Fruit fly (Drosophila melanogaster): ENCODE results near the gene CG3552.

CG3552 gene

DNA sequence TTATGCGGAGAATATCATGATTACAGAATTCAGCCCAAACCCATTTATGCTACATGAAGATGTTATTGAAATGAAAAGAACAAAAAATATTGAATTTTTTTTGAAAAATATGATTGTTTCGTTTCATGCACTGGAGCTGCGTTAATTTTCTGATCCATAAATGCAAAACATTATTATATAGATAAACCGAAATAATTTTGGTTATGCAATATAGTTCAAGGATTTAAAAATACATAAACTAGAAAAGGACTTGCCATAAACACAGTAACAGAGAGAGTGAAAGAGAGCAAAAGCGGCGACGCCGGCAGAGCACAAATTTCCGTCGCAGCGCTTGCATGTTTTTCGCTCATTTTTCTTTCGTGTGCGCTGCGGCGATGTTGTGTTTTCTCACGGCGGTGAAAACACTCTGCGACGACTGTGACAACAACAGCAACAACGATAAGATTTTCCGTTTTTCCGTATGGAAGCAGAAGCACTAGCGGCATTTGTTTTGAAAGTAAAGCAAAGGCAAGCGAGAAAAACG, 6.2 kb downstream of the CG3552 start (continued):
- TF ChIP-seq dmrt99B (tag; optimal IDR thresholded peaks at IDR 0.05) (peak; percentile 94), ro (GFP tag; IDR thresholded peaks at IDR 0.05) (no peak), CG15269 (tag; optimal IDR thresholded peaks at IDR 0.05) (peak; percentile 90), CG6654 (GFP tag; optimal IDR thresholded peaks at IDR 0.05) (peak; percentile 64), CG6254 (GFP tag; optimal IDR thresholded peaks at IDR 0.05) (peak; percentile 88), Awh (GFP tag; IDR thresholded peaks at IDR 0.05) (peak; percentile 31; the same call in 1 of the 2 replicates), Rx (GFP tag; IDR thresholded peaks at IDR 0.05) (peak; percentile 69), CG9876 (GFP tag; optimal IDR thresholded peaks at IDR 0.05) (no peak), Nf-YC (tag; optimal IDR thresholded peaks at IDR 0.05) (peak; percentile 81), NFAT (GFP tag; IDR thresholded peaks at IDR 0.05) (peak; percentile 9; the same call in 1 of the 2 replicates), CG11093 (GFP tag; IDR thresholded peaks at IDR 0.05) (0 out of 3 replicates have a peak, but pooled peaks have one; percentile 26), Camta (GFP tag; optimal IDR thresholded peaks at IDR 0.05) (peak; percentile 75), CG11723 (GFP tag; optimal IDR thresholded peaks at IDR 0.05) (peak; percentile 81), CG13123 (GFP tag; optimal IDR thresholded peaks at IDR 0.05) (peak; percentile 61), CG12104 (GFP tag; optimal IDR thresholded peaks at IDR 0.05) (peak; percentile 86), org-1 (GFP tag; optimal IDR thresholded peaks at IDR 0.05) (peak; percentile 89), ara (GFP tag; IDR thresholded peaks at IDR 0.05) (peak; percentile 58; the same call in 1 of the 2 replicates), pb (GFP tag; optimal IDR thresholded peaks at IDR 0.05) (peak; percentile 40), ems (GFP tag; optimal IDR thresholded peaks at IDR 0.05) (peak; percentile 87), Poxn (GFP tag; IDR thresholded peaks at IDR 0.05) (no peak), sna (GFP tag; IDR thresholded peaks at IDR 0.05; ENCODE audit: partially characterized antibody) (peak; percentile 58; the same call in 1 of the 2 replicates), CG4424 (GFP tag; optimal IDR thresholded peaks at IDR 0.05) (peak; percentile 84), trem (tag; optimal IDR thresholded peaks at IDR 0.05) (peak; percentile 91), unpg (GFP tag; optimal IDR thresholded peaks at IDR 0.05) (peak; percentile 95), Hr39 (optimal IDR thresholded peaks at IDR 0.05) (no peak), CG17385 (GFP tag; optimal IDR thresholded peaks at IDR 0.05) (peak; percentile 86), ind (GFP tag; optimal IDR thresholded peaks at IDR 0.05) (peak; percentile 65), gcm (GFP tag; optimal IDR thresholded peaks at IDR 0.05) (peak; percentile 95), gro (GFP tag; optimal IDR thresholded peaks at IDR 0.05) (peak; percentile 76), Pdp1 (GFP tag; optimal IDR thresholded peaks at IDR 0.05) (peak; percentile 74 to 98), CG10147 (GFP tag; optimal IDR thresholded peaks at IDR 0.05) (peak; percentile 93), Scr (GFP tag; IDR thresholded peaks at IDR 0.05; ENCODE audit: partially characterized antibody) (peak; percentile 14), lab (GFP tag; optimal IDR thresholded peaks at IDR 0.05) (peak; percentile 91), sc (optimal IDR thresholded peaks at IDR 0.05) (no peak), sc (GFP tag; optimal IDR thresholded peaks at IDR 0.05) (peak; percentile 82), CG12299 (tag; optimal IDR thresholded peaks at IDR 0.05) (peak; percentile 92), CG1647 (GFP tag; optimal IDR thresholded peaks at IDR 0.05) (peak; percentile 45), CG18764 (GFP tag; optimal IDR thresholded peaks at IDR 0.05) (peak; percentile 79), HLH4C (GFP tag; IDR thresholded peaks at IDR 0.05; ENCODE audit: partially characterized antibody) (no peak), lmd (GFP tag; IDR thresholded peaks at IDR 0.05) (peak; percentile 72), croc (GFP tag; conservative IDR thresholded peaks at IDR 0.05) (peak; percentile 59), CG8765 (GFP tag; IDR thresholded peaks at IDR 0.05) (peak; percentile 11; the same call in 1 of the 2 replicates), CG10267 (tag; optimal IDR thresholded peaks at IDR 0.05) (peak; percentile 92), CG11695 (GFP tag; IDR thresholded peaks at IDR 0.05) (peak; percentile 84), CG15696 (tag; optimal IDR thresholded peaks at IDR 0.05) (peak; percentile 90), CG1792 (GFP tag; optimal IDR thresholded peaks at IDR 0.05) (peak; percentile 41), Sry-β (GFP tag; optimal IDR thresholded peaks at IDR 0.05) (peak; percentile 54), CG6689 (GFP tag; IDR thresholded peaks at IDR 0.05) (peak; percentile 82), ewg (GFP tag; optimal IDR thresholded peaks at IDR 0.05) (peak; percentile 69), Doc3 (GFP tag; IDR thresholded peaks at IDR 0.05; ENCODE audit: partially characterized antibody) (no peak; the same call in 2 of the 3 replicates)

Data from whole organism, embryonic.